Worm (Caenorhabditis elegans) whole organism, L3 larva: ENCODE data around the gene K03B8.14.

Experiments
- ZK546.5 ChIP-seq: sonication (generic microtip); optimal IDR thresholded peaks from 2 replicates; lab custom pipeline; 2017; ENCODE audit warnings: missing biosample characterization, missing genetic modification characterization
- aly-2 ChIP-seq: fragments of 150-350 bp; optimal IDR thresholded peaks from 2 replicates; lab custom pipeline; 2014; ENCODE audit warnings: missing biosample characterization, missing genetic modification characterization
- ama-1 ChIP-seq: fragments of 150-350 bp; optimal IDR thresholded peaks from 2 replicates; lab custom pipeline; 2018
- ceh-28 ChIP-seq: fragments of 150-350 bp; optimal IDR thresholded peaks from 2 replicates; lab custom pipeline; 2014; ENCODE audit warnings: missing biosample characterization, missing genetic modification reagents, missing genetic modification characterization
- daf-12 ChIP-seq: fragments of 150-350 bp; optimal IDR thresholded peaks from 2 replicates; lab custom pipeline; 2014; ENCODE audit warnings: missing biosample characterization, missing genetic modification reagents, missing genetic modification characterization
- egl-27 ChIP-seq: sonication (generic microtip); optimal IDR thresholded peaks from 4 replicates; lab custom pipeline; 2017; ENCODE audit warnings: missing biosample characterization, missing genetic modification reagents, missing genetic modification characterization
- egl-5 ChIP-seq: fragments of 150-350 bp; optimal IDR thresholded peaks from 2 replicates; lab custom pipeline; 2017; ENCODE audit warnings: missing biosample characterization, missing genetic modification reagents, missing genetic modification characterization, inconsistent platforms
- elt-1 ChIP-seq: fragments of 150-350 bp; optimal IDR thresholded peaks from 2 replicates; lab custom pipeline; 2014; ENCODE audit warnings: missing biosample characterization, missing genetic modification characterization
- elt-2 ChIP-seq: sonication (generic microtip); optimal IDR thresholded peaks from 2 replicates; lab custom pipeline; 2016; ENCODE audit warnings: missing genetic modification reagents, mild to moderate bottlenecking, missing genetic modification characterization, missing compliant biosample characterization
- eor-1 ChIP-seq, 2 experiments: fragments of 150-350 bp; optimal IDR thresholded peaks; 2 replicates each; lab custom pipeline; 2014 to 2018; ENCODE audit warnings: missing biosample characterization in 2 of 2, missing genetic modification characterization in 2 of 2
- fkh-10 ChIP-seq: sonication (generic microtip); optimal IDR thresholded peaks from 2 replicates; lab custom pipeline; 2017; ENCODE audit warnings: missing biosample characterization, missing genetic modification reagents, missing genetic modification characterization
- hmg-11 ChIP-seq: sonication (generic microtip); optimal IDR thresholded peaks from 2 replicates; lab custom pipeline; 2016; ENCODE audit warnings: missing genetic modification characterization, missing compliant biosample characterization
- lin-15B ChIP-seq: fragments of 150-350 bp; optimal IDR thresholded peaks from 2 replicates; lab custom pipeline; 2014; ENCODE audit warnings: missing biosample characterization, missing genetic modification characterization
- lsy-12 ChIP-seq: sonication (generic microtip); optimal IDR thresholded peaks from 2 replicates; lab custom pipeline; 2016; ENCODE audit warnings: mild to moderate bottlenecking, missing genetic modification characterization, missing compliant biosample characterization
- mdl-1 ChIP-seq: fragments of 150-350 bp; optimal IDR thresholded peaks from 2 replicates; lab custom pipeline; 2014; ENCODE audit warnings: missing biosample characterization, missing genetic modification characterization
- mml-1 ChIP-seq: fragments of 150-350 bp; sonication (generic microtip); optimal IDR thresholded peaks from 3 replicates; lab custom pipeline; 2014; ENCODE audit warnings: missing biosample characterization, missing genetic modification characterization
- nfya-1 ChIP-seq: sonication (generic microtip); optimal IDR thresholded peaks from 2 replicates; lab custom pipeline; 2017; ENCODE audit warnings: missing genetic modification characterization, mild to moderate bottlenecking, missing compliant biosample characterization, antibody characterized with exemption, moderate library complexity; ENCODE audit not compliant: insufficient read depth
- nhr-11 ChIP-seq: fragments of 150-350 bp; optimal IDR thresholded peaks from 2 replicates; lab custom pipeline; 2014; ENCODE audit warnings: missing biosample characterization, missing genetic modification characterization
- nhr-12 ChIP-seq: fragments of 150-350 bp; optimal IDR thresholded peaks from 2 replicates; lab custom pipeline; 2014; ENCODE audit warnings: missing biosample characterization, missing genetic modification characterization
- nhr-23 ChIP-seq: fragments of 150-350 bp; optimal IDR thresholded peaks from 2 replicates; lab custom pipeline; 2014; ENCODE audit warnings: missing biosample characterization, missing genetic modification reagents, missing genetic modification characterization
- nhr-237 ChIP-seq: fragments of 150-350 bp; optimal IDR thresholded peaks from 2 replicates; lab custom pipeline; 2014; ENCODE audit warnings: missing biosample characterization, missing genetic modification characterization
- nhr-28 ChIP-seq: fragments of 150-350 bp; optimal IDR thresholded peaks from 2 replicates; lab custom pipeline; 2014; ENCODE audit warnings: missing biosample characterization, missing genetic modification characterization
- nhr-43 ChIP-seq: sonication (generic microtip); optimal IDR thresholded peaks from 2 replicates; lab custom pipeline; 2016; ENCODE audit warnings: mild to moderate bottlenecking, missing genetic modification characterization, missing compliant biosample characterization; ENCODE audit not compliant: poor library complexity, severe bottlenecking
- nhr-76 ChIP-seq: fragments of 150-350 bp; sonication (generic microtip); optimal IDR thresholded peaks from 5 replicates; lab custom pipeline; 2014; ENCODE audit warnings: missing biosample characterization, missing genetic modification characterization
- nhr-77 ChIP-seq: fragments of 150-350 bp; optimal IDR thresholded peaks from 2 replicates; lab custom pipeline; 2014; ENCODE audit warnings: missing biosample characterization, missing genetic modification characterization
- pha-4 ChIP-seq: fragments of 150-350 bp; optimal IDR thresholded peaks from 2 replicates; lab custom pipeline; 2014; ENCODE audit warnings: missing biosample characterization, missing genetic modification reagents, missing genetic modification characterization
- pqm-1 ChIP-seq: fragments of 150-350 bp; optimal IDR thresholded peaks from 2 replicates; lab custom pipeline; 2017; ENCODE audit warnings: missing biosample characterization, missing genetic modification characterization, inconsistent platforms
- sea-2 ChIP-seq: fragments of 150-350 bp; sonication (generic microtip); optimal IDR thresholded peaks from 4 replicates; lab custom pipeline; 2014; ENCODE audit warnings: missing biosample characterization, missing genetic modification reagents, missing genetic modification characterization
- snpc-4 ChIP-seq: fragments of 150-350 bp; optimal IDR thresholded peaks from 2 replicates; lab custom pipeline; 2014; ENCODE audit warnings: missing biosample characterization, missing genetic modification characterization
- unc-39 ChIP-seq: sonication (generic microtip); optimal IDR thresholded peaks from 4 replicates; lab custom pipeline; 2017; ENCODE audit warnings: missing biosample characterization, missing genetic modification characterization
- unc-62 ChIP-seq: fragments of 150-350 bp; sonication (generic microtip); optimal IDR thresholded peaks from 4 replicates; lab custom pipeline; 2014; ENCODE audit warnings: missing biosample characterization, missing genetic modification reagents, missing genetic modification characterization
- zag-1 ChIP-seq: fragments of 150-350 bp; optimal IDR thresholded peaks from 2 replicates; lab custom pipeline; 2014; ENCODE audit warnings: missing biosample characterization, missing genetic modification characterization
- ztf-11 ChIP-seq: fragments of 150-350 bp; optimal IDR thresholded peaks from 2 replicates; lab custom pipeline; 2014; ENCODE audit warnings: missing biosample characterization, missing genetic modification characterization
- ztf-4 ChIP-seq: fragments of 150-350 bp; optimal IDR thresholded peaks from 2 replicates; lab custom pipeline; 2014; ENCODE audit warnings: missing biosample characterization, missing genetic modification characterization

The K03B8.14 gene

ce11 chrV:11390394-11390793 is at the start of gene K03B8.14, which contains the start of gene K03B8.11:
Gene K03B8.14, plus strand, starts transcription at chrV:11390503.
Gene K03B8.11, minus strand, starts transcription at chrV:11390494.
- TF ChIP-seq snpc-4 (no peak), lsy-12 (no peak), nhr-28 (tag; lab: Kevin White, UChicago) (no peak), mdl-1 (tag; lab: Kevin White, UChicago) (no peak), ama-1 (lab: Kevin White, UChicago) (no peak), sea-2 (GFP tag; lab: Kevin White, UChicago) (no peak), eor-1 (tag; optimal IDR thresholded peaks at IDR 0.05; lab: Kevin White, UChicago) (no peak), unc-39 (no peak)

ce11 chrV:11341130-11341675 is 49.1 kb upstream of the K03B8.14 start:
- TF ChIP-seq zag-1 (tag; lab: Kevin White, UChicago) (no peak), nfya-1 (tag; lab: Kevin White, UChicago) (peak; percentile 27), fkh-10 (GFP tag; lab: Kevin White, UChicago) (peak; percentile 91)

ce11 chrV:11341913-11342312 is 48.4 kb upstream of the K03B8.14 start, which contains the start of gene T02E9.5:
Gene T02E9.5, plus strand, starts transcription at chrV:11342233.
- no peak for TF ChIP-seq mml-1 (tag; lab: Kevin White, UChicago)
- TF ChIP-seq elt-2 (tag; lab: Kevin White, UChicago): no peak
- TF ChIP-seq ZK546.5 (tag; lab: Kevin White, UChicago): no peak
- no peak for TF ChIP-seq unc-62 (GFP tag; lab: Kevin White, UChicago)
- TF ChIP-seq daf-12 (tag; lab: Kevin White, UChicago): no peak
- no peak for TF ChIP-seq nhr-237 (tag; lab: Kevin White, UChicago)
- TF ChIP-seq nhr-23 (tag; lab: Kevin White, UChicago): no peak
- TF ChIP-seq pha-4: no peak
- TF ChIP-seq egl-27: no peak
- TF ChIP-seq lin-15B (tag; lab: Kevin White, UChicago): no peak
- no peak for TF ChIP-seq aly-2 (tag; lab: Kevin White, UChicago)
- no peak for TF ChIP-seq fkh-10 (GFP tag; lab: Kevin White, UChicago)
- no peak for TF ChIP-seq ztf-11 (tag; lab: Kevin White, UChicago)
- no peak for TF ChIP-seq nhr-11 (tag; lab: Kevin White, UChicago)
- no peak for TF ChIP-seq nhr-12 (tag; lab: Kevin White, UChicago)
- no peak for TF ChIP-seq ceh-28
- no peak for TF ChIP-seq elt-1

- TF ChIP-seq nhr-28 (tag; lab: Kevin White, UChicago) (peak; percentile 15), egl-5 (tag; lab: Kevin White, UChicago) (no peak), elt-1 (peak; percentile 60), nhr-43 (tag; lab: Kevin White, UChicago) (peak; percentile 48), nhr-77 (tag; lab: Kevin White, UChicago) (no peak)
Observed at ce11 chrV:11344112-11344511, 46.2 kb upstream of the K03B8.14 start.

ce11 chrV:11344816-11345336 is 45.4 kb upstream of the K03B8.14 start:
- TF ChIP-seq nhr-76: no peak
- no peak for TF ChIP-seq lsy-12
- no peak for TF ChIP-seq ceh-28
- no peak for TF ChIP-seq lin-15B (tag; lab: Kevin White, UChicago)
- no peak for TF ChIP-seq eor-1 (tag; optimal IDR thresholded peaks at IDR 0.05; lab: Kevin White, UChicago)
- no peak for TF ChIP-seq sea-2 (GFP tag; lab: Kevin White, UChicago)
- no peak for TF ChIP-seq zag-1 (tag; lab: Kevin White, UChicago)
- TF ChIP-seq nhr-12 (tag; lab: Kevin White, UChicago): no peak
- no peak for TF ChIP-seq fkh-10 (GFP tag; lab: Kevin White, UChicago)
- no peak for TF ChIP-seq hmg-11 (tag; lab: Kevin White, UChicago)
- no peak for TF ChIP-seq mdl-1 (tag; lab: Kevin White, UChicago)
- no peak for TF ChIP-seq ama-1 (lab: Kevin White, UChicago)
- no peak for TF ChIP-seq nhr-43 (tag; lab: Kevin White, UChicago)
- TF ChIP-seq ztf-4: no peak
- no peak for TF ChIP-seq nhr-28 (tag; lab: Kevin White, UChicago)
- no peak for TF ChIP-seq elt-1
- no peak for TF ChIP-seq pqm-1 (tag; lab: Kevin White, UChicago)
